Worm (Caenorhabditis elegans) whole organism, young adult: ENCODE measurements around the gene nlp-45.

ENCODE experiments used
- B0261.1 ChIP-seq: sonication (generic microtip); optimal IDR thresholded peaks from 2 replicates; lab custom pipeline; 2016; ENCODE audit warnings: mild to moderate bottlenecking, missing genetic modification characterization, moderate library complexity, missing compliant biosample characterization
- B0336.3 ChIP-seq: fragments of 200-800 bp; sonication (Bioruptor generic); IDR thresholded peaks from 2 replicates; pipeline ENCODE4 v1.3.6; 2022; ENCODE audit warnings: missing genetic modification characterization, missing compliant biosample characterization
- C17E4.6 ChIP-seq: fragments of 200-800 bp; sonication (Bioruptor generic); IDR thresholded peaks from 2 replicates; pipeline ENCODE4 v1.3.6; 2022; ENCODE audit warnings: missing genetic modification reagents, missing genetic modification characterization, missing compliant biosample characterization
- F33H1.4 ChIP-seq: fragments of 200-800 bp; sonication (Bioruptor generic); IDR thresholded peaks from 2 replicates; pipeline ENCODE4 v1.3.6; 2022; ENCODE audit warnings: missing genetic modification reagents, missing genetic modification characterization, missing compliant biosample characterization
- F39B2.1 ChIP-seq: fragments of 200-800 bp; sonication (Bioruptor generic); IDR thresholded peaks from 2 replicates; pipeline ENCODE4 v1.3.6; 2022; ENCODE audit warnings: missing genetic modification reagents, missing genetic modification characterization, missing compliant biosample characterization
- F52B5.7 ChIP-seq: sonication (generic microtip); optimal IDR thresholded peaks from 2 replicates; lab custom pipeline; 2016; ENCODE audit warnings: mild to moderate bottlenecking, missing genetic modification characterization, missing compliant biosample characterization
- Y53G8AR.9 ChIP-seq: fragments of 200-800 bp; sonication (Bioruptor generic); conservative IDR thresholded peaks from 2 replicates; pipeline ENCODE4 v1.3.6; 2022; ENCODE audit warnings: missing genetic modification reagents, missing genetic modification characterization, missing compliant biosample characterization
- Y67H2A.10 ChIP-seq: fragments of 200-800 bp; sonication (Bioruptor generic); conservative IDR thresholded peaks from 2 replicates; pipeline ENCODE4 v1.3.6; 2022; ENCODE audit warnings: missing genetic modification reagents, missing genetic modification characterization, missing compliant biosample characterization
- attf-6 ChIP-seq: fragments of 200-800 bp; sonication (Bioruptor generic); IDR thresholded peaks from 2 replicates; pipeline ENCODE4 v1.3.6; 2022; ENCODE audit warnings: missing genetic modification reagents, missing genetic modification characterization, missing compliant biosample characterization
- ccch-3 ChIP-seq: fragments of 200-800 bp; sonication (Bioruptor generic); optimal IDR thresholded peaks from 2 replicates; lab custom pipeline; 2018; ENCODE audit warnings: mild to moderate bottlenecking, missing genetic modification characterization, missing compliant biosample characterization
- cebp-1 ChIP-seq, 2 experiments: fragments of 200-800 bp in 1 of 2; sonication (Bioruptor generic) in 1 of 2; sonication (generic microtip) in 1 of 2; IDR thresholded peaks in 1 of 2; optimal IDR thresholded peaks in 1 of 2; 2 replicates each; pipeline versions ENCODE4 v1.3.6 to Lab custom; 2017 to 2022; ENCODE audit warnings: missing compliant biosample characterization in 2 of 2, missing genetic modification characterization in 2 of 2, mild to moderate bottlenecking in 1 of 2, missing genetic modification reagents in 1 of 2, moderate library complexity in 1 of 2
- ceh-79 ChIP-seq: sonication (generic microtip); optimal IDR thresholded peaks from 2 replicates; lab custom pipeline; 2017; ENCODE audit warnings: mild to moderate bottlenecking, missing genetic modification characterization, missing compliant biosample characterization
- dox-1 ChIP-seq: fragments of 200-800 bp; sonication (Bioruptor generic); IDR thresholded peaks from 2 replicates; pipeline ENCODE4 v1.3.6; 2022; ENCODE audit warnings: missing genetic modification reagents, missing genetic modification characterization, missing compliant biosample characterization
- dpff-1 ChIP-seq: sonication (generic microtip); optimal IDR thresholded peaks from 2 replicates; lab custom pipeline; 2017; ENCODE audit warnings: mild to moderate bottlenecking, missing genetic modification characterization, missing compliant biosample characterization
- egl-44 ChIP-seq: fragments of 200-800 bp; sonication (Bioruptor generic); IDR thresholded peaks from 2 replicates; pipeline ENCODE4 v1.3.6; 2022; ENCODE audit warnings: missing genetic modification reagents, missing genetic modification characterization, missing compliant biosample characterization
- gei-17 ChIP-seq: fragments of 200-800 bp; sonication (Bioruptor generic); optimal IDR thresholded peaks from 2 replicates; lab custom pipeline; 2018; ENCODE audit warnings: mild to moderate bottlenecking, missing genetic modification characterization, missing compliant biosample characterization
- him-1 ChIP-seq: sonication (generic microtip); optimal IDR thresholded peaks from 2 replicates; lab custom pipeline; 2016; ENCODE audit warnings: missing genotype, missing genetic modification reagents, missing genetic modification characterization, missing compliant biosample characterization
- hlh-12 ChIP-seq: sonication (generic microtip); optimal IDR thresholded peaks from 2 replicates; lab custom pipeline; 2016; ENCODE audit warnings: missing genetic modification characterization, missing compliant biosample characterization
- hmg-1.2 ChIP-seq: fragments of 200-800 bp; sonication (Bioruptor generic); IDR thresholded peaks from 2 replicates; pipeline ENCODE4 v1.3.6; 2022; ENCODE audit warnings: missing genetic modification reagents, missing genetic modification characterization, missing compliant biosample characterization
- hmg-20 ChIP-seq: fragments of 200-800 bp; sonication (Bioruptor generic); IDR thresholded peaks from 2 replicates; pipeline ENCODE4 v1.3.6; 2022; ENCODE audit warnings: missing genetic modification reagents, missing genetic modification characterization, missing compliant biosample characterization
- hrde-1 ChIP-seq: sonication (generic microtip); optimal IDR thresholded peaks from 2 replicates; lab custom pipeline; 2016; ENCODE audit warnings: missing genetic modification characterization, mild to moderate bottlenecking, missing compliant biosample characterization, moderate library complexity, missing genotype, missing genetic modification reagents, borderline replicate concordance
- hsf-1 ChIP-seq: fragments of 200-800 bp; sonication (Bioruptor generic); IDR thresholded peaks from 2 replicates; pipeline ENCODE4 v1.3.6; 2022; ENCODE audit warnings: missing genetic modification reagents, missing genetic modification characterization, missing compliant biosample characterization
- lag-1 ChIP-seq: fragments of 200-800 bp; sonication (Bioruptor generic); IDR thresholded peaks from 2 replicates; pipeline ENCODE4 v1.3.6; 2022; ENCODE audit warnings: missing genetic modification reagents, missing genetic modification characterization, missing compliant biosample characterization
- madf-10 ChIP-seq: sonication (generic microtip); optimal IDR thresholded peaks from 2 replicates; lab custom pipeline; 2016; ENCODE audit warnings: mild to moderate bottlenecking, missing genetic modification characterization, missing compliant biosample characterization
- madf-6 ChIP-seq: fragments of 200-800 bp; sonication (Bioruptor generic); IDR thresholded peaks from 2 replicates; pipeline ENCODE4 v1.3.6; 2022; ENCODE audit warnings: missing genetic modification reagents, missing genetic modification characterization, missing compliant biosample characterization
- nfyb-1 ChIP-seq: fragments of 200-800 bp; sonication (Bioruptor generic); IDR thresholded peaks from 2 replicates; pipeline ENCODE4 v1.3.6; 2022; ENCODE audit warnings: missing genetic modification reagents, missing genetic modification characterization, missing compliant biosample characterization
- nhr-80 ChIP-seq: sonication (generic microtip); optimal IDR thresholded peaks from 2 replicates; lab custom pipeline; 2016; ENCODE audit warnings: missing genetic modification characterization, missing compliant biosample characterization
- pbrm-1 ChIP-seq: fragments of 200-800 bp; sonication (Bioruptor generic); IDR thresholded peaks from 2 replicates; pipeline ENCODE4 v1.3.6; 2022; ENCODE audit warnings: missing genetic modification reagents, missing genetic modification characterization, missing compliant biosample characterization
- rcor-1 ChIP-seq: fragments of 200-800 bp; sonication (Bioruptor generic); IDR thresholded peaks from 2 replicates; pipeline ENCODE4 v1.3.6; 2022; ENCODE audit warnings: missing genetic modification reagents, missing genetic modification characterization, missing compliant biosample characterization
- repo-1 ChIP-seq: sonication (generic microtip); optimal IDR thresholded peaks from 2 replicates; lab custom pipeline; 2017; ENCODE audit warnings: mild to moderate bottlenecking, missing genetic modification characterization, missing compliant biosample characterization
- rpc-1 ChIP-seq, 2 experiments: fragments of 150-350 bp in 1 of 2; sonication (generic microtip) in 1 of 2; optimal IDR thresholded peaks; 2 replicates each; lab custom pipeline; 2014 to 2018; ENCODE audit warnings: missing biosample characterization in 1 of 2, missing genetic modification characterization in 1 of 2, missing genetic modification reagents in 1 of 2, missing genotype in 1 of 2
- snpc-1.1 ChIP-seq: sonication (generic microtip); optimal IDR thresholded peaks from 2 replicates; lab custom pipeline; 2017; ENCODE audit warnings: missing genetic modification characterization, mild to moderate bottlenecking, missing compliant biosample characterization, antibody characterized with exemption, moderate library complexity, missing genotype, missing genetic modification reagents; ENCODE audit not compliant: insufficient read depth
- snpc-1.3 ChIP-seq: sonication (generic microtip); optimal IDR thresholded peaks from 2 replicates; lab custom pipeline; 2017; ENCODE audit warnings: missing genetic modification characterization, mild to moderate bottlenecking, missing compliant biosample characterization, antibody characterized with exemption, moderate library complexity, missing genotype, missing genetic modification reagents; ENCODE audit not compliant: insufficient read depth
- snpc-4 ChIP-seq, 5 experiments: fragments of 150-350 bp in 1 of 5; sonication (generic microtip) in 4 of 5; optimal IDR thresholded peaks; 2 replicates each; lab custom pipeline; 2014 to 2018; ENCODE audit warnings: missing genetic modification characterization in 5 of 5, missing biosample characterization in 3 of 5, antibody characterized with exemption in 2 of 5, mild to moderate bottlenecking in 2 of 5, missing compliant biosample characterization in 2 of 5, missing genotype in 2 of 5, moderate library complexity in 2 of 5, missing genetic modification reagents in 1 of 5
- sptf-2 ChIP-seq: fragments of 200-800 bp; sonication (Bioruptor generic); optimal IDR thresholded peaks from 2 replicates; lab custom pipeline; 2018; ENCODE audit warnings: mild to moderate bottlenecking, missing genetic modification characterization, missing compliant biosample characterization
- tbp1 ChIP-seq: fragments of 200-800 bp; sonication (Bioruptor generic); optimal IDR thresholded peaks from 2 replicates; lab custom pipeline; 2018; ENCODE audit warnings: mild to moderate bottlenecking, missing genetic modification characterization, missing compliant biosample characterization
- unc-130 ChIP-seq: sonication (generic microtip); optimal IDR thresholded peaks from 2 replicates; lab custom pipeline; 2016; ENCODE audit warnings: missing genetic modification reagents, missing genetic modification characterization, missing compliant biosample characterization
- ztf-3 ChIP-seq: fragments of 200-800 bp; sonication (Bioruptor generic); optimal IDR thresholded peaks from 2 replicates; lab custom pipeline; 2018; ENCODE audit warnings: mild to moderate bottlenecking, missing genetic modification characterization, missing compliant biosample characterization

Gene nlp-45

DNA sequence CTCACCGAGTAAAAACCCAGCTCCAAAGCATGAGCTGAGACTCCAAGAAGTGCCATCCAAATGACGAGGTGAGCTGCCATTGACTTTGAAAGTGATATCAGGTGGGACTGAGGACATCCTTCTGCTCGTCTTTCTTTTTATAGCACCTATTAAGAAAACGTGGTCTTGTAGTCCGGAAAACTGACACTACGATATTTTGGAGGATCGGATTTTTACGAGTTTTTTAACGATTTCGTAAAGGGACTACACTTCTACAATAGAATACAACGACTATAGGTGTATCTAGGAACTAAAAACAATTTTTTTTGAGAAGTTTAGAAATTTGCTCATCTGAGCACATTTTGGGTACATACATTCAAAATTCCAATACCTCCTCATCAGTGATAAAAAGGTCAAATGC lies 4.7 kb upstream of the nlp-45 start, which contains the start of gene nlp-23:
TSS of gene nlp-23 (minus strand) at position 101 of the 400 bp plus-strand sequence.
- TF ChIP-seq nhr-80 (tag; lab: Kevin White, UChicago) (no peak), attf-6 (GFP tag; lab: Robert Waterston, UW) (no peak), Y67H2A.10 (GFP tag; lab: Robert Waterston, UW) (no peak), B0261.1 (tag; lab: Kevin White, UChicago) (no peak), hmg-20 (GFP tag; lab: Robert Waterston, UW) (no peak), hmg-1.2 (no peak), dpff-1 (tag; lab: Kevin White, UChicago) (no peak), B0336.3 (GFP tag; lab: Robert Waterston, UW) (no peak), lag-1 (GFP tag; lab: Robert Waterston, UW) (no peak), F52B5.7 (tag; lab: Kevin White, UChicago) (no peak), hrde-1 (tag; lab: Kevin White, UChicago) (no peak), C17E4.6 (GFP tag; lab: Robert Waterston, UW) (no peak), dox-1 (GFP tag; lab: Robert Waterston, UW) (no peak), ccch-3 (GFP tag; lab: Kevin White, UChicago) (no peak), tbp1 (no peak), rpc-1 (optimal IDR thresholded peaks at IDR 0.05; lab: Kevin White, UChicago) (no peak), rpc-1 (tag; optimal IDR thresholded peaks at IDR 0.05; lab: Kevin White, UChicago) (no peak), hsf-1 (GFP tag; lab: Robert Waterston, UW) (no peak), egl-44 (GFP tag; lab: Robert Waterston, UW) (no peak)
- TF ChIP-seq, all 124 proteins: peak for 0

DNA sequence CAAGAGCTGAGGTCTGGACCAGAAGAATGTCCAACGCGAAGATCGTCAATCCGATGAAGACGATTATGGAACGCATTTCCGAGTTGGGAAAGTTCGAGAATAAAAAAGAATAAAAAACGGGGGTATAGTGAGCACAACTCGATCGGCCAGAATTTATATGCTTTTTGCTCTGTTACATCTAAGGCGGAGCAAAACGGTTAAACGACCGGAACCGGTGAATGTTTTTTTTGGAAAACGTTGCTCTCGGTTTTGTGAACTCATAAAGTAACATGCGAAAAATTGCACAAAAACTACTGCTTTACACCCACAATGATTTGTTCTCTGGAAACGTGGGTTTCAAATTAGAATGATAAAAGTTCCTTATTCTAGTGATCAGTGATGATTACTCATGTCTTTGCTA lies 3.9 kb upstream of the nlp-45 start, which contains the start of gene nlp-22:
TSS of gene nlp-22 (minus strand) at position 101 of the 400 bp plus-strand sequence.
- no peak for TF ChIP-seq madf-10
- no peak for TF ChIP-seq gei-17 (GFP tag; lab: Kevin White, UChicago)
- no peak for TF ChIP-seq F39B2.1 (GFP tag; lab: Robert Waterston, UW)
- no peak for TF ChIP-seq F33H1.4 (GFP tag; lab: Robert Waterston, UW)

DNA sequence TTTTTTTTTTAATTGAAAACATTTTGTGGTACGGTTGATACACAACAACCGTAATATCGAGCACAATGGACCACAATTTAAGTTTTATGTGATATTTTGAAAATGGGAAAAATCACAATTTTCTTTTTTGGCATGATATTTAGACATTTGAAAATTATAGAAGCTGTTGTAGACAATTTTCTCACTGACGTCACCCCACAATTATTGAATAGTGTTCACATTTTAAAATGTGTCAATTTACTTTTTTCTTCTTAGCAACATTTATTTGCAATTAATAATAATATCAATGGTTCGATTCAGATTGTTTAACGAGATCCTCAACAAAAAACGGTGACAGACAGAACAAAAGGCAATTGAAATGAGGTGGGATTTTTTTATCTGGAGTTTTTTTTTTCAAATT lies 2.7 kb downstream of the nlp-45 start, which contains the start of gene T01B6.1:
TSS of gene T01B6.1 (plus strand) at position 301 of the 400 bp plus-strand sequence.
- TF ChIP-seq sptf-2 (GFP tag; lab: Kevin White, UChicago) (no peak), snpc-1.1 (tag; lab: Kevin White, UChicago) (no peak), C17E4.6 (GFP tag; lab: Robert Waterston, UW) (no peak), ztf-3 (no peak), repo-1 (tag; lab: Kevin White, UChicago) (no peak)

ce11 chrX:2330494-2330893 lies 7.6 kb downstream of the nlp-45 start:
- no peak for TF ChIP-seq tbp1
- no peak for TF ChIP-seq ceh-79 (tag; lab: Kevin White, UChicago)
- no peak for TF ChIP-seq madf-6 (GFP tag; lab: Robert Waterston, UW)
- TF ChIP-seq lag-1 (GFP tag; lab: Robert Waterston, UW), result no peak
- TF ChIP-seq snpc-1.1 (tag; lab: Kevin White, UChicago), result no peak
- no peak for TF ChIP-seq attf-6 (GFP tag; lab: Robert Waterston, UW)
- TF ChIP-seq cebp-1 (GFP tag; IDR thresholded peaks at IDR 0.05; lab: Robert Waterston, UW), result no peak
- no peak for TF ChIP-seq cebp-1 (tag; optimal IDR thresholded peaks at IDR 0.05; lab: Kevin White, UChicago)

DNA sequence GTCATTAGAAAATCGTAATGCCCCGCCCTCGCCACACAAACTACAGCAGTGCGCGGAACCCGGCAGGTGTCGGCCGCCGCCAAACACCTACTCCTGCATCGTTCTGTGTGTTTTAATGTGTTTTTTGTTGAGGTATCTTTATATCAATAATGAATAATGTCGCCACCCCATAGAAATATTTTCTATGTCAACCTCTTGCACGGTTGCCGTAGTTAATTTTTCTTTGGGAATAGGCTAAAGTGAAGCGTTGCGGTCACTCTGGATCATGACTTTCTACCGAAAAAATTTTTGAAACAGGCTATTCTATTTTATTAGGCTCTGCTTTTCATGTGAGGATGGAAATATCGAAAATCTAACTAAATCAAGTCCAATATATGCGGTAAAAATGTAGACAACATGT lies 9.2 kb downstream of the nlp-45 start:
- TF ChIP-seq him-1 (peak; percentile 95), pbrm-1 (GFP tag; lab: Robert Waterston, UW) (peak; percentile 64), hmg-1.2 (peak; percentile 91), snpc-1.1 (tag; lab: Kevin White, UChicago) (peak; percentile 95), rcor-1 (GFP tag; lab: Robert Waterston, UW) (peak; percentile 68), tbp1 (peak; percentile 64), nfyb-1 (GFP tag; lab: Robert Waterston, UW) (no peak), Y53G8AR.9 (GFP tag; lab: Robert Waterston, UW) (0 out of 2 replicates have a peak, but pooled peaks have one; percentile 44), rpc-1 (optimal IDR thresholded peaks at IDR 0.05; lab: Kevin White, UChicago) (no peak), rpc-1 (tag; optimal IDR thresholded peaks at IDR 0.05; lab: Kevin White, UChicago) (peak; percentile 12), snpc-4 (GFP tag; optimal IDR thresholded peaks at IDR 0.05; lab: Kevin White, UChicago) (peak; percentile 98), snpc-4 (tag; optimal IDR thresholded peaks at IDR 0.05; lab: Kevin White, UChicago) (peak; percentile 94 to 99 (median 98)), unc-130 (GFP tag; lab: Kevin White, UChicago) (no peak), hlh-12 (tag; lab: Kevin White, UChicago) (no peak), snpc-1.3 (tag; lab: Kevin White, UChicago) (peak; percentile 95), hsf-1 (GFP tag; lab: Robert Waterston, UW) (peak; percentile 61; the same call in 1 of the 2 replicates), attf-6 (GFP tag; lab: Robert Waterston, UW) (peak; percentile 88)
